Worm (Caenorhabditis elegans): ENCODE results near the gene C33C12.11.
A peak's percentile ranks its signal among the peaks of the same experiment; 100 is the strongest.

Gene C33C12.11

DNA sequence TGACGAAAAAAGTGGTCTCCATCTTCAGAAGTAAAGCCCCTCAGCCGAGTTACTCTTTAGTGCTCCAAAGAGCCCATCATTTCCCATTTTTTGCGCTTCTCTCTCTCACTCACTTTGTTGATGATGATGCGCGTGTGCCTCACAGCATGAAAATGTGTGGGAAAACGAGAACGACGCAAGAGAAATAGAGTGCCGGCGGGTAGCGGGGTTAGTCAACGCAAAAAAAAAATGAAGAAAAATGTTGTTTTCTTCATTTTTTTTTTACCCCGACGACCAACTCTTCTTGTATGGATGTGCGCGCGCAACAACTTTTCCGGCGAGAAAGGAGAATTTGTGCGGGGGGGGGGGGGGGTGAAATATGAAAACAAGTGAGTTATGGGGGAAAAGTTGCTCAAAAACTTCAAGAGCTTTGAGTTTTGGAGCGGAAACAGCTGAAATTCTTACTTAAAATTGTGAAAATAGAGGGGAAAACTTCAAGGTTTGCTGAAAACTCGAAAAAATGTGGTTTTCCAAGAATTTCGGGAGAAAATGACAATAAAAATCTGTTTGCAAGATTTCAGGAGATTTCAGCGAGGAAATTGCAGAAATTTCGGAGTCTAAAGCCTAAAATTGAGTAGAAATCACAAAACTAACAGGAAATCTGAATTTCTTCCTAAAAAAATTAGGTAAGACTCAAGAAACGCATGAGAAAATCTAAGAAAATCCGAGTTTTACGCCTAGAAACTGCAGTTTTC lies 34.1 kb upstream of the C33C12.11 start, which contains the start of gene C33C12.1:
C33C12.1 (plus strand) TSS at position 684 of the 734 bp plus-strand sequence.
- TF ChIP-seq akir-1 (GFP tag; optimal IDR thresholded peaks at IDR 0.05) (no peak), mes-4 (tag; optimal IDR thresholded peaks at IDR 0.05) (no peak), sea-2 (GFP tag; IDR thresholded peaks at IDR 0.05) (no peak), cebp-1 (GFP tag; IDR thresholded peaks at IDR 0.05) (no peak), cebp-1 (tag; optimal IDR thresholded peaks at IDR 0.05) (peak; percentile 3), mel-28 (tag; optimal IDR thresholded peaks at IDR 0.05; ENCODE audit: borderline replicate concordance) (no peak)

DNA sequence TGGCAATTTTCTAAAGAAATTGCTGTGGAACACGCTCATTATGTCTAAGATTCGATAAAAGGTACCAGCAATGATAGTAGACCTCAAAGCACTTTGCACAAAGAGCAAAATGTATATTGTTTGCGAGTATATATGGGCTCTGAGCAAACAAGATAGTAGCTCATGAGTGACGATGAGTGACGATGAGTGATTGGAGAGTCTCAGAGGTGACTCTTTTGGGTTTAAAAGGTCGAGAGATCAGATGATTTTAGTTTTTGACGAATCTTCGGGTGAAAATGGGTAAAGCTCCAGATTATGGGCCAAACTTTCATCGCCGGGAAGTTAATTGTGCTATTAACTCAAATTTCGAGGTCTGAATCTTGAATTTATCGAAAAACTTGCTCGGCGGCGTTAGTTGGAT lies 33.1 kb upstream of the C33C12.11 start:
- TF ChIP-seq ZK185.1 (tag; optimal IDR thresholded peaks at IDR 0.05; ENCODE audit: poor library complexity, severe bottlenecking): no peak

DNA sequence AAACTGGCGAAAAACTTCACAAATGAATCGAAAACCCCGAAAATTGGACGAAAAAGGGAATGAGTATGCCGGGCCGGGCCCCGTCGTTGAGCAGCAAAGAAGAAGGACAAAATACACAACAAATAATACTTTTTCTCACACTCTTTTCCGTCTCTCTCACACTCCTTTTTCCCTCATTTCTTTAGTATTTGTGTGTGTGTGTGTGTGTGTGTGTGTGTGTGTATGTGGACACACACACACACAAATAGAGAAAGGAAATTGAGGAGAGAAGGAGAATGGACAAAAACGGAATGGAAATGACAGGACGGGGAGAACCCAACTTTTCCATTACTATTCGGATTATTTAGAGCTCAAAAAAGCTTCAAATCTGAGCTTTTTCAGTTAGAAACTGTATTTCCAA lies 31.9 kb upstream of the C33C12.11 start:
- peak; percentile 28 for TF ChIP-seq ceh-27 (GFP tag; optimal IDR thresholded peaks at IDR 0.05)
- no peak for TF ChIP-seq attf-3 (GFP tag; conservative IDR thresholded peaks at IDR 0.05)
- no peak for TF ChIP-seq cebp-1 (GFP tag; IDR thresholded peaks at IDR 0.05)
- peak; percentile 17 for TF ChIP-seq cebp-1 (tag; optimal IDR thresholded peaks at IDR 0.05)
- no peak for TF ChIP-seq F22D6.2 (tag; optimal IDR thresholded peaks at IDR 0.05)
- TF ChIP-seq ets-4 (GFP tag; optimal IDR thresholded peaks at IDR 0.05): no peak
- no peak for TF ChIP-seq mxl-1 (tag; optimal IDR thresholded peaks at IDR 0.05)
- no peak for TF ChIP-seq egrh-3 (GFP tag; IDR thresholded peaks at IDR 0.05)
- TF ChIP-seq mel-28 (tag; optimal IDR thresholded peaks at IDR 0.05; ENCODE audit: borderline replicate concordance): no peak
- TF ChIP-seq B0336.3 (GFP tag; IDR thresholded peaks at IDR 0.05): no peak
- no peak for TF ChIP-seq hlh-26 (GFP tag; conservative IDR thresholded peaks at IDR 0.05)
- no peak for TF ChIP-seq ztf-25 (GFP tag; IDR thresholded peaks at IDR 0.05)
- TF ChIP-seq nhr-179 (tag; optimal IDR thresholded peaks at IDR 0.05): no peak
- no peak for TF ChIP-seq ztf-6 (GFP tag; IDR thresholded peaks at IDR 0.05)
- TF ChIP-seq ztf-26 (tag; optimal IDR thresholded peaks at IDR 0.05): no peak
- TF ChIP-seq mcd-1 (GFP tag; IDR thresholded peaks at IDR 0.05): no peak
- TF ChIP-seq rcor-1 (GFP tag; IDR thresholded peaks at IDR 0.05): no peak
- TF ChIP-seq let-607 (tag; optimal IDR thresholded peaks at IDR 0.05): no peak
- TF ChIP-seq C17E4.6 (GFP tag; IDR thresholded peaks at IDR 0.05): no peak
- no peak for TF ChIP-seq F49E8.2 (tag; optimal IDR thresholded peaks at IDR 0.05; ENCODE audit: insufficient read depth)
- peak; percentile 18; the same call in 1 of the 2 replicates for TF ChIP-seq hmg-1.2 (GFP tag; IDR thresholded peaks at IDR 0.05)
- no peak for TF ChIP-seq nhr-27 (tag; optimal IDR thresholded peaks at IDR 0.05)

DNA sequence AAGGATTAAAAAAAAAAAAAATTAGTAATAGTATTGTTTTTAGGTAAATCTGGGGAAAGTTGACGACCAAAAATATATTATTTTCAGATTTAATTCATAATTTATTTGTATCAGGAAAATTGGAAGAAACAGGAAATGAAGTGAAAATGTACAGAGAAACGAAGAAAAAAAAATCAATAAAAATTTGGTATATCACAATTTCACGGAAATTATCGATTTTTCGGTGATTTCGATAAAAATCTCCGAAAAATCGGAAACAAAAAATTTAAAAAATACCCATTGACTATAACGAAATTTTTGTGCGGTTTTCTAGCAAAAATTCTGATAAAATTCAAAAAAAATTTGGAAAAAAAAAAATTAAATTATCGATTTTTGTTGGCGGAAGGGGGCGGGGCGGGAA lies 28.6 kb upstream of the C33C12.11 start:
- no peak for TF ChIP-seq ekl-4 (GFP tag; IDR thresholded peaks at IDR 0.05)

DNA sequence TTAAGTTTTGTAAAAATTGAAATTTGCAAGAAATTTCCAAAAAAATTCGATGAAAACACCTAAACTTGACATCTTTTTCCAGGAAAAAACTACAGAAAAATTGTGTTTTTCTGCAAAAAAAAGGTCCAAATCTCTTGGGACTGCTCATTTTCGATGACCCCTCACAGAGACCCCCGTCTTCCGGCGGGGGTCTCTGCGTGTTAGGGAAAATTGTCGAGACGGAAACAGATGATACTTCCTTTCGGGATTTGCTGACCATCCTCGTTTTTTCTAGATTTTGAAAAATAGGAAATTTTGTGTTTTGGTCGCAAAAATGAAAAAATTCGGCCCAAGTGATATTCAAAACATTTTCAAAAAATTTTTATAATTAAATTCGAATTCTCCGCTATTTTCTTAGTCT lies 27.8 kb upstream of the C33C12.11 start:
- TF ChIP-seq ekl-4 (GFP tag; IDR thresholded peaks at IDR 0.05) (no peak), sptf-2 (GFP tag; optimal IDR thresholded peaks at IDR 0.05) (no peak), T26A5.8 (tag; optimal IDR thresholded peaks at IDR 0.05) (no peak), nfya-2 (GFP tag; IDR thresholded peaks at IDR 0.05) (no peak), mcd-1 (GFP tag; IDR thresholded peaks at IDR 0.05) (no peak), ceh-27 (GFP tag; optimal IDR thresholded peaks at IDR 0.05) (no peak), ZK185.1 (tag; optimal IDR thresholded peaks at IDR 0.05; ENCODE audit: poor library complexity, severe bottlenecking) (no peak), xnd-1 (tag; optimal IDR thresholded peaks at IDR 0.05) (no peak), nhr-27 (tag; optimal IDR thresholded peaks at IDR 0.05) (no peak), dox-1 (GFP tag; IDR thresholded peaks at IDR 0.05) (no peak), athp-1 (tag; optimal IDR thresholded peaks at IDR 0.05) (no peak), lin-35 (GFP tag; optimal IDR thresholded peaks at IDR 0.05) (no peak), akir-1 (GFP tag; optimal IDR thresholded peaks at IDR 0.05) (no peak), tbx-9 (tag; optimal IDR thresholded peaks at IDR 0.05; ENCODE audit: borderline replicate concordance) (no peak), ztf-25 (GFP tag; IDR thresholded peaks at IDR 0.05) (no peak), rpc-1 (optimal IDR thresholded peaks at IDR 0.05) (no peak), rpc-1 (tag; optimal IDR thresholded peaks at IDR 0.05) (no peak), zim-3 (tag; optimal IDR thresholded peaks at IDR 0.05) (no peak), dpff-1 (tag; optimal IDR thresholded peaks at IDR 0.05) (no peak), ztf-3 (GFP tag; optimal IDR thresholded peaks at IDR 0.05) (no peak)
